Worm (Caenorhabditis elegans) whole organism, young adult: Measurements from ENCODE around the gene vkmt-1.

Source experiments
- F22D6.2 ChIP-seq: sonication (generic microtip); optimal IDR thresholded peaks from 2 replicates; lab custom pipeline; 2016; ENCODE audit warnings: mild to moderate bottlenecking, missing genetic modification characterization, missing compliant biosample characterization
- F33H1.4 ChIP-seq: fragments of 200-800 bp; sonication (Bioruptor generic); IDR thresholded peaks from 2 replicates; pipeline ENCODE4 v1.3.6; 2022; ENCODE audit warnings: missing genetic modification reagents, missing genetic modification characterization, missing compliant biosample characterization
- F39B2.1 ChIP-seq: fragments of 200-800 bp; sonication (Bioruptor generic); IDR thresholded peaks from 2 replicates; pipeline ENCODE4 v1.3.6; 2022; ENCODE audit warnings: missing genetic modification reagents, missing genetic modification characterization, missing compliant biosample characterization
- F49E8.2 ChIP-seq: sonication (generic microtip); optimal IDR thresholded peaks from 3 replicates; lab custom pipeline; 2017; ENCODE audit warnings: missing genetic modification characterization, mild to moderate bottlenecking, missing compliant biosample characterization, antibody characterized with exemption, moderate library complexity; ENCODE audit not compliant: insufficient read depth
- F52B5.7 ChIP-seq: sonication (generic microtip); optimal IDR thresholded peaks from 2 replicates; lab custom pipeline; 2016; ENCODE audit warnings: mild to moderate bottlenecking, missing genetic modification characterization, missing compliant biosample characterization
- F57A8.1 ChIP-seq: fragments of 200-800 bp; sonication (Bioruptor generic); optimal IDR thresholded peaks from 2 replicates; lab custom pipeline; 2018; ENCODE audit warnings: mild to moderate bottlenecking, missing genetic modification characterization, moderate library complexity, missing compliant biosample characterization
- T07F8.4 ChIP-seq: sonication (generic microtip); optimal IDR thresholded peaks from 2 replicates; lab custom pipeline; 2016; ENCODE audit warnings: mild to moderate bottlenecking, missing genetic modification characterization, moderate library complexity, missing compliant biosample characterization
- T26A5.8 ChIP-seq: sonication (generic microtip); optimal IDR thresholded peaks from 2 replicates; lab custom pipeline; 2016; ENCODE audit warnings: missing genetic modification characterization, missing compliant biosample characterization
- Y53G8AR.9 ChIP-seq: fragments of 200-800 bp; sonication (Bioruptor generic); conservative IDR thresholded peaks from 2 replicates; pipeline ENCODE4 v1.3.6; 2022; ENCODE audit warnings: missing genetic modification reagents, missing genetic modification characterization, missing compliant biosample characterization
- Y67H2A.10 ChIP-seq: fragments of 200-800 bp; sonication (Bioruptor generic); conservative IDR thresholded peaks from 2 replicates; pipeline ENCODE4 v1.3.6; 2022; ENCODE audit warnings: missing genetic modification reagents, missing genetic modification characterization, missing compliant biosample characterization
- Y79H2A.3 ChIP-seq: fragments of 200-800 bp; sonication (Bioruptor generic); conservative IDR thresholded peaks from 2 replicates; pipeline ENCODE4 v1.3.6; 2022; ENCODE audit warnings: missing genetic modification reagents, missing genetic modification characterization, missing compliant biosample characterization
- aptf-2 ChIP-seq: fragments of 200-800 bp; sonication (Bioruptor generic); conservative IDR thresholded peaks from 2 replicates; pipeline ENCODE4 v1.3.6; 2022; ENCODE audit warnings: missing genetic modification reagents, missing genetic modification characterization, missing compliant biosample characterization
- aptf-3 ChIP-seq: fragments of 200-800 bp; sonication (Bioruptor generic); IDR thresholded peaks from 2 replicates; pipeline ENCODE4 v1.3.6; 2022; ENCODE audit warnings: missing genetic modification characterization, missing compliant biosample characterization
- ccch-3 ChIP-seq: fragments of 200-800 bp; sonication (Bioruptor generic); optimal IDR thresholded peaks from 2 replicates; lab custom pipeline; 2018; ENCODE audit warnings: mild to moderate bottlenecking, missing genetic modification characterization, missing compliant biosample characterization
- cebp-2 ChIP-seq: fragments of 200-800 bp; sonication (Bioruptor generic); IDR thresholded peaks from 2 replicates; pipeline ENCODE4 v1.3.6; 2022; ENCODE audit warnings: missing genetic modification characterization, missing compliant biosample characterization
- ceh-79 ChIP-seq: sonication (generic microtip); optimal IDR thresholded peaks from 2 replicates; lab custom pipeline; 2017; ENCODE audit warnings: mild to moderate bottlenecking, missing genetic modification characterization, missing compliant biosample characterization
- dpff-1 ChIP-seq: sonication (generic microtip); optimal IDR thresholded peaks from 2 replicates; lab custom pipeline; 2017; ENCODE audit warnings: mild to moderate bottlenecking, missing genetic modification characterization, missing compliant biosample characterization
- egl-18 ChIP-seq: fragments of 200-800 bp; sonication (Bioruptor generic); IDR thresholded peaks from 2 replicates; pipeline ENCODE4 v1.3.6; 2022; ENCODE audit warnings: missing genetic modification reagents, missing genetic modification characterization, missing compliant biosample characterization
- egl-44 ChIP-seq: fragments of 200-800 bp; sonication (Bioruptor generic); IDR thresholded peaks from 2 replicates; pipeline ENCODE4 v1.3.6; 2022; ENCODE audit warnings: missing genetic modification reagents, missing genetic modification characterization, missing compliant biosample characterization
- ekl-4 ChIP-seq: fragments of 200-800 bp; sonication (Bioruptor generic); IDR thresholded peaks from 2 replicates; pipeline ENCODE4 v1.3.6; 2022; ENCODE audit warnings: missing genetic modification reagents, missing genetic modification characterization, missing compliant biosample characterization
- gei-17 ChIP-seq: fragments of 200-800 bp; sonication (Bioruptor generic); optimal IDR thresholded peaks from 2 replicates; lab custom pipeline; 2018; ENCODE audit warnings: mild to moderate bottlenecking, missing genetic modification characterization, missing compliant biosample characterization
- hlh-12 ChIP-seq: sonication (generic microtip); optimal IDR thresholded peaks from 2 replicates; lab custom pipeline; 2016; ENCODE audit warnings: missing genetic modification characterization, missing compliant biosample characterization
- hmg-20 ChIP-seq: fragments of 200-800 bp; sonication (Bioruptor generic); IDR thresholded peaks from 2 replicates; pipeline ENCODE4 v1.3.6; 2022; ENCODE audit warnings: missing genetic modification reagents, missing genetic modification characterization, missing compliant biosample characterization
- lag-1 ChIP-seq: fragments of 200-800 bp; sonication (Bioruptor generic); IDR thresholded peaks from 2 replicates; pipeline ENCODE4 v1.3.6; 2022; ENCODE audit warnings: missing genetic modification reagents, missing genetic modification characterization, missing compliant biosample characterization
- lsl-1 ChIP-seq: fragments of 200-800 bp; sonication (Bioruptor generic); optimal IDR thresholded peaks from 2 replicates; lab custom pipeline; 2018; ENCODE audit warnings: mild to moderate bottlenecking, missing genetic modification characterization, moderate library complexity, missing compliant biosample characterization
- madf-8 ChIP-seq: fragments of 200-800 bp; sonication (Bioruptor generic); conservative IDR thresholded peaks from 2 replicates; pipeline ENCODE4 v1.3.6; 2022; ENCODE audit warnings: missing genetic modification reagents, missing genetic modification characterization, missing compliant biosample characterization
- mxl-1 ChIP-seq: sonication (generic microtip); optimal IDR thresholded peaks from 2 replicates; lab custom pipeline; 2016; ENCODE audit warnings: missing genetic modification characterization, missing compliant biosample characterization
- nfya-1 ChIP-seq: sonication (generic microtip); optimal IDR thresholded peaks from 2 replicates; lab custom pipeline; 2017; ENCODE audit warnings: antibody characterized with exemption, missing compliant biosample characterization, missing genetic modification characterization, borderline replicate concordance; ENCODE audit not compliant: insufficient read depth
- nfya-2 ChIP-seq: fragments of 200-800 bp; sonication (Bioruptor generic); IDR thresholded peaks from 2 replicates; pipeline ENCODE4 v1.3.6; 2022; ENCODE audit warnings: missing genetic modification reagents, missing genetic modification characterization, missing compliant biosample characterization
- nfyb-1 ChIP-seq: fragments of 200-800 bp; sonication (Bioruptor generic); IDR thresholded peaks from 2 replicates; pipeline ENCODE4 v1.3.6; 2022; ENCODE audit warnings: missing genetic modification reagents, missing genetic modification characterization, missing compliant biosample characterization
- pha-4 ChIP-seq: fragments of 150-350 bp; sonication (generic microtip); optimal IDR thresholded peaks from 2 replicates; lab custom pipeline; 2014; ENCODE audit warnings: missing biosample characterization, missing genetic modification reagents, missing genetic modification characterization
- rcor-1 ChIP-seq: fragments of 200-800 bp; sonication (Bioruptor generic); IDR thresholded peaks from 2 replicates; pipeline ENCODE4 v1.3.6; 2022; ENCODE audit warnings: missing genetic modification reagents, missing genetic modification characterization, missing compliant biosample characterization
- repo-1 ChIP-seq: sonication (generic microtip); optimal IDR thresholded peaks from 2 replicates; lab custom pipeline; 2017; ENCODE audit warnings: mild to moderate bottlenecking, missing genetic modification characterization, missing compliant biosample characterization
- rpc-1 ChIP-seq, 2 experiments: fragments of 150-350 bp in 1 of 2; sonication (generic microtip) in 1 of 2; optimal IDR thresholded peaks; 2 replicates each; lab custom pipeline; 2014 to 2018; ENCODE audit warnings: missing biosample characterization in 1 of 2, missing genetic modification characterization in 1 of 2, missing genetic modification reagents in 1 of 2, missing genotype in 1 of 2
- sdz-38 ChIP-seq: sonication (generic microtip); optimal IDR thresholded peaks from 2 replicates; lab custom pipeline; 2016; ENCODE audit warnings: missing genotype, missing genetic modification characterization, missing compliant biosample characterization
- tlf-1 ChIP-seq: fragments of 200-800 bp; sonication (Bioruptor generic); optimal IDR thresholded peaks from 2 replicates; lab custom pipeline; 2018; ENCODE audit warnings: mild to moderate bottlenecking, missing genetic modification characterization, missing compliant biosample characterization
- zfh-2 ChIP-seq: fragments of 200-800 bp; sonication (Bioruptor generic); conservative IDR thresholded peaks from 2 replicates; pipeline ENCODE4 v1.3.6; 2022; ENCODE audit warnings: missing genetic modification reagents, missing genetic modification characterization, missing compliant biosample characterization
- zim-3 ChIP-seq: sonication (generic microtip); optimal IDR thresholded peaks from 2 replicates; lab custom pipeline; 2017; ENCODE audit warnings: mild to moderate bottlenecking, missing genetic modification characterization, moderate library complexity, missing compliant biosample characterization
- ztf-26 ChIP-seq: sonication (generic microtip); optimal IDR thresholded peaks from 2 replicates; lab custom pipeline; 2017; ENCODE audit warnings: missing genetic modification characterization, missing compliant biosample characterization
- ztf-28 ChIP-seq: fragments of 200-800 bp; sonication (Bioruptor generic); IDR thresholded peaks from 2 replicates; pipeline ENCODE4 v1.3.6; 2022; ENCODE audit warnings: missing genetic modification reagents, missing genetic modification characterization, missing compliant biosample characterization
- ztf-6 ChIP-seq: fragments of 200-800 bp; sonication (Bioruptor generic); IDR thresholded peaks from 2 replicates; pipeline ENCODE4 v1.3.6; 2022; ENCODE audit warnings: missing genetic modification reagents, missing genetic modification characterization, missing compliant biosample characterization

vkmt-1 gene

DNA sequence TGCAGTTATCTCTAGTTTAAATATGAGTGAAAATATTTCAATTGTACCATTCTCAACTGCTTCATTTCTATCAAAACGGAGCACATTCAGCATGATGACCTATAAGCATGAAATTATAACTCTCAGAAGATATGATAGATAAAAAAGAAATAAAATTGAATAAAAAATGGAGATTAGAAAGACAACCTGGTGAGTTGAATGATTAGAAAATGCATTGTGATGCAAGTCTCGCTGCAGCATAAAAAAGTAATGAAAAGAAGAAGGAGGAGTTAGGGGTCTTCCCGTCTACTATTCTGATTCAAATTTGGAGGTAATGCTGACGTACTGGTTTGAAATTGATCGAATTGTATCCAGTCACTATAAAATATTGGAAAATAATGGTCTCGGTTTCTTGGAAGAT lies 33.8 kb upstream of the vkmt-1 start, which contains the start of gene sre-15:
sre-15 (minus strand) TSS at position 101 of the 400 bp plus-strand sequence.
- TF ChIP-seq F33H1.4 (GFP tag; lab: Robert Waterston, UW), result no peak
- no peak for TF ChIP-seq ccch-3 (GFP tag; lab: Kevin White, UChicago)
- no peak for TF ChIP-seq ztf-26 (tag; lab: Kevin White, UChicago)
- no peak for TF ChIP-seq ceh-79 (tag; lab: Kevin White, UChicago)
- TF ChIP-seq cebp-2 (GFP tag; lab: Robert Waterston, UW), result no peak
- TF ChIP-seq Y79H2A.3 (GFP tag; lab: Robert Waterston, UW), result no peak
- TF ChIP-seq T07F8.4, result no peak

DNA sequence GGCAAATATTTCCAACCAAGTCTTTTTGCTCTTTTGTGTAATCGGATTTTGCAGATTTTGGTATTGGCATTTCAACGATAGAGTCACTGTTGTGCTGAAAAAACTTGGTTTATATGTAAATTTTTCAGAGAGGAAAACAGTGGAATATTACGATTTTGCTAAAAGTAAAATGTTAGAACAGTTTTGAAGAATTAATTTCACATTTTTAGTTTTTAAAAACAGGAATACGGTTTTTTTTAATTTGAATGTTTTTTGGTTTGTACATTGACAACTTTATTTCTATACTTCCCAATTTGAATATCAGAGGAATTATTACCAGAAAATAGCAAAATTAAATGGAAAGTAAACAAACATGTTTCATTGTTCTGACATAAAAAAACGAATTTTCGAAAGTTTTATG lies 25.9 kb upstream of the vkmt-1 start, which contains the start of gene dnj-26:
dnj-26 (minus strand) TSS at position 101 of the 400 bp plus-strand sequence.
- TF ChIP-seq F49E8.2 (tag; lab: Kevin White, UChicago) (no peak), nfya-1 (tag; lab: Kevin White, UChicago) (no peak), sdz-38 (no peak), rcor-1 (GFP tag; lab: Robert Waterston, UW) (no peak), F52B5.7 (no peak), madf-8 (GFP tag; lab: Robert Waterston, UW) (no peak), mxl-1 (tag; lab: Kevin White, UChicago) (no peak), aptf-2 (GFP tag; lab: Robert Waterston, UW) (no peak), rpc-1 (optimal IDR thresholded peaks at IDR 0.05; lab: Kevin White, UChicago) (no peak), rpc-1 (tag; optimal IDR thresholded peaks at IDR 0.05; lab: Kevin White, UChicago) (no peak), dpff-1 (tag; lab: Kevin White, UChicago) (no peak), Y53G8AR.9 (GFP tag; lab: Robert Waterston, UW) (no peak), pha-4 (tag; lab: Kevin White, UChicago) (no peak), ekl-4 (GFP tag; lab: Robert Waterston, UW) (no peak), repo-1 (tag; lab: Kevin White, UChicago) (no peak), ztf-6 (no peak), Y67H2A.10 (GFP tag; lab: Robert Waterston, UW) (no peak), lsl-1 (GFP tag; lab: Kevin White, UChicago) (no peak), aptf-3 (no peak), T26A5.8 (tag; lab: Kevin White, UChicago) (no peak)

DNA sequence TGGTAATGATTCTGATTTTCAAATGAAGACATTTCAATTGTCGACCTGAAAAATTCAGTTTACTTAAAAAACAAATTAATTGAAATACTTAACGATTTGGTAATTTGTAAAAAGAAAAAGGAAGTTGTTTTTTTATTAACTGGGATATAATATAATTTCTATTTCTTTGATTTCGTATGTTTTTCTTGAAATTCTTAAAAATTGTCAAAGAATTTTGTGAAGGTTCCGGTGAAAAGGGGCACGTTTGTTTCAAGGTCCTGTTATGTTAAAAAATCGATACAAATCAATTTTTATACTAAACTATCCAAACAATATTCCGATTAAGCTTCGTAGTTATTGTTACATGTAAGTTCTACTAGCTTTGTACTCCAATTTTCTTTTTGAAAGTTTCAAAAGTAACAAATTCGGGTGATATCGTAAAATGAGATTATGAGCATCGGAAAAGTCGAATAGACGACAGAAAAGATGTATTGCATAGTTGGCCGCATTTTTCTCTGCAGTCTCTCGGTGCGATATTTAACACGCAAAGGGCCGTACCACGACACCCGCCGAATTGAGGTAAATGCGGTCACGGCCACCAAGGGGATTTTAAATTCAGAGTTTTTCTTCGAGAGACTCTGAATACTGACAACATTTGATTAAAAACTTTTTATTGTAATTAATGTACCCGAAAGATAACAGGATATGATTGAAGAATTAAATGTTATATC lies 19.2 kb upstream of the vkmt-1 start, which contains the start of gene Y39C12A.9:
Y39C12A.9 (minus strand) TSS at position 51 of the 710 bp plus-strand sequence.
- no peak for TF ChIP-seq zim-3 (tag; lab: Kevin White, UChicago)
- no peak for TF ChIP-seq zfh-2 (GFP tag; lab: Robert Waterston, UW)
- TF ChIP-seq ztf-28 (GFP tag; lab: Robert Waterston, UW), result no peak
- TF ChIP-seq gei-17 (GFP tag; lab: Kevin White, UChicago), result no peak
- TF ChIP-seq hlh-12 (tag; lab: Kevin White, UChicago), result no peak
- no peak for TF ChIP-seq egl-44 (GFP tag; lab: Robert Waterston, UW)
- TF ChIP-seq sdz-38, result no peak
- TF ChIP-seq nfyb-1, result no peak
- no peak for TF ChIP-seq ztf-26 (tag; lab: Kevin White, UChicago)
- TF ChIP-seq, all 124 proteins: peak for 0

DNA sequence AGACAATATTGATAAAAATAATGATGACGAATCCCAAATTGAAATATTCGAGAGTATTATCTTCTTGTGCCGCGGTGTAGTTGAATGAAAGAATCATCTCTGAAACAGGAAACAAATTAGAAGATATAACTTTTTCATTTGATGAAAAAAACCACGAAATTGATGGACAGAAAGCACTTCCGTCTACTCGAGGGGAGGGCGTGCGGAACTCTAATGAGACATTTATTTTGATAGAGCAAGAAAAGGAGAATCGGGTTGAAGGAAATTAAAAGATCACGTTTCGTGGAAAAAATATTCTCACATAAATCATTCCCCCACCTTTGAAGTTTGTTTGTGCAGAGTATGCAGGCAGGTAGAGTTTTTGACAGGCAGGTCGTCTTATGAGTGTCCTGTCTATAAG lies 17.2 kb upstream of the vkmt-1 start, which contains the start of gene sre-14:
sre-14 (minus strand) TSS at position 101 of the 400 bp plus-strand sequence.
- TF ChIP-seq ztf-6 (no peak), nfya-2 (GFP tag; lab: Robert Waterston, UW) (no peak), mxl-1 (tag; lab: Kevin White, UChicago) (no peak), hmg-20 (GFP tag; lab: Robert Waterston, UW) (no peak), tlf-1 (GFP tag; lab: Kevin White, UChicago) (no peak), lag-1 (no peak), F57A8.1 (GFP tag; lab: Kevin White, UChicago) (no peak), egl-18 (GFP tag; lab: Robert Waterston, UW) (no peak), F22D6.2 (no peak), F39B2.1 (GFP tag; lab: Robert Waterston, UW) (no peak)
